Worm (Caenorhabditis elegans): ENCODE results near the gene thoc-2.

ce11 chrIII:6395706-6396232, 27.9 kb downstream of the thoc-2 start, which contains the start of gene oatr-1:
- TF ChIP-seq lin-13 (GFP tag; optimal IDR thresholded peaks at IDR 0.05) (no peak), madf-5 (GFP tag; IDR thresholded peaks at IDR 0.05) (no peak), unc-62 (GFP tag; optimal IDR thresholded peaks at IDR 0.05 in 1 of 2) (no peak), unc-62 (tag; optimal IDR thresholded peaks at IDR 0.05) (no peak), lin-39 (tag; optimal IDR thresholded peaks at IDR 0.05) (no peak), pha-4 (GFP tag; IDR thresholded peaks at IDR 0.05) (no peak), pha-4 (tag; optimal IDR thresholded peaks at IDR 0.05) (no peak), D1046.2 (GFP tag; IDR thresholded peaks at IDR 0.05) (no peak), fos-1 (tag; optimal IDR thresholded peaks at IDR 0.05) (no peak), snpc-4 (tag; optimal IDR thresholded peaks at IDR 0.05) (no peak), Y105C5A.15 (GFP tag; IDR thresholded peaks at IDR 0.05) (no peak), Y48G9A.11 (GFP tag; IDR thresholded peaks at IDR 0.05) (no peak), nhr-10 (tag; optimal IDR thresholded peaks at IDR 0.05) (no peak), unc-39 (tag; optimal IDR thresholded peaks at IDR 0.05) (no peak), aly-2 (tag; optimal IDR thresholded peaks at IDR 0.05) (no peak), F37D6.2 (tag; optimal IDR thresholded peaks at IDR 0.05) (no peak)

All from whole organism, L4 larva.